Worm (Caenorhabditis elegans) whole organism, dauer: Measurements from ENCODE around the gene Y37H2A.11.

Experiments used
- unc-62 ChIP-seq: sonication (generic microtip); optimal IDR thresholded peaks from 2 replicates; lab custom pipeline; 2017; ENCODE audit warnings: missing biosample characterization, missing genetic modification reagents, missing genetic modification characterization

Y37H2A.11 gene

ce11 chrV:18141161-18141560 lies at the start of gene Y37H2A.11:
Gene Y37H2A.11 (plus strand): TSS chrV:18141461.
- no peak for TF ChIP-seq unc-62 (GFP tag; lab: Kevin White, UChicago)

ce11 chrV:18093941-18094340 lies 47.3 kb upstream of the Y37H2A.11 start:
- no peak for TF ChIP-seq unc-62 (GFP tag; lab: Kevin White, UChicago)

ce11 chrV:18098387-18098786 lies 42.9 kb upstream of the Y37H2A.11 start, which contains the start of gene par-4:
Gene par-4 (plus strand): TSS chrV:18098687.
- no peak for TF ChIP-seq unc-62 (GFP tag; lab: Kevin White, UChicago)

ce11 chrV:18106055-18106454 lies 35.2 kb upstream of the Y37H2A.11 start:
- TF ChIP-seq unc-62 (GFP tag; lab: Kevin White, UChicago) = no peak

- no peak for TF ChIP-seq unc-62 (GFP tag; lab: Kevin White, UChicago)
Measured at ce11 chrV:18107969-18108368, 33.3 kb upstream of the Y37H2A.11 start, which contains the start of gene Y37H2A.1. Gene Y37H2A.1 (plus strand): TSS chrV:18108269.

ce11 chrV:18109449-18109848 lies 31.8 kb upstream of the Y37H2A.11 start:
- no peak for TF ChIP-seq unc-62 (GFP tag; lab: Kevin White, UChicago)

ce11 chrV:18123639-18124038 lies 17.6 kb upstream of the Y37H2A.11 start, which contains the start of gene fbxa-107:
Gene fbxa-107 (plus strand): TSS chrV:18123939.
- no peak for TF ChIP-seq unc-62 (GFP tag; lab: Kevin White, UChicago)

ce11 chrV:18125075-18125474 lies 16.2 kb upstream of the Y37H2A.11 start, which contains the start of gene fbxa-210:
Gene fbxa-210 (plus strand): TSS chrV:18125375.
- TF ChIP-seq unc-62 (GFP tag; lab: Kevin White, UChicago) = no peak

ce11 chrV:18127192-18127591 lies 14.1 kb upstream of the Y37H2A.11 start, which contains the start of gene fbxa-211:
Gene fbxa-211 (plus strand): TSS chrV:18127519.
- no peak for TF ChIP-seq unc-62 (GFP tag; lab: Kevin White, UChicago)

ce11 chrV:18128545-18128944 lies 12.7 kb upstream of the Y37H2A.11 start:
- TF ChIP-seq unc-62 (GFP tag; lab: Kevin White, UChicago) = no peak

- TF ChIP-seq unc-62 (GFP tag; lab: Kevin White, UChicago) = no peak
Measured at ce11 chrV:18131049-18131448, 10.2 kb upstream of the Y37H2A.11 start, which contains the start of gene Y37H2A.12. Gene Y37H2A.12 (minus strand): TSS chrV:18131129.

ce11 chrV:18133177-18133576 lies 8.1 kb upstream of the Y37H2A.11 start, which contains the start of gene Y37H2A.18:
Gene Y37H2A.18 (minus strand): TSS chrV:18133277.
- TF ChIP-seq unc-62 (GFP tag; lab: Kevin White, UChicago) = no peak

- no peak for TF ChIP-seq unc-62 (GFP tag; lab: Kevin White, UChicago)
Measured at ce11 chrV:18134378-18134777, 6.9 kb upstream of the Y37H2A.11 start, which contains the start of gene Y37H2A.7. Gene Y37H2A.7 (minus strand): TSS chrV:18134478.

- TF ChIP-seq unc-62 (GFP tag; lab: Kevin White, UChicago) = no peak
Measured at ce11 chrV:18137679-18138078, 3.6 kb upstream of the Y37H2A.11 start.

ce11 chrV:18138695-18139094 lies 2.6 kb upstream of the Y37H2A.11 start, which contains the start of gene Y37H2A.10:
Gene Y37H2A.10 (plus strand): TSS chrV:18138995.
- no peak for TF ChIP-seq unc-62 (GFP tag; lab: Kevin White, UChicago)

ce11 chrV:18142549-18142948 lies 1.3 kb downstream of the Y37H2A.11 start, which contains the start of gene Y37H2A.13:
Gene Y37H2A.13 (plus strand): TSS chrV:18142849.
- TF ChIP-seq unc-62 (GFP tag; lab: Kevin White, UChicago) = no peak

- no peak for TF ChIP-seq unc-62 (GFP tag; lab: Kevin White, UChicago)
Measured at ce11 chrV:18143445-18143844, 2.2 kb downstream of the Y37H2A.11 start, which contains the start of gene Y37H2A.14. Gene Y37H2A.14 (plus strand): TSS chrV:18143745.
